Worm (Caenorhabditis elegans) whole organism, late embryonic: ENCODE results near the gene fbxc-27.

Experiments used
- C08G9.2 ChIP-seq: sonication (generic microtip); optimal IDR thresholded peaks from 2 replicates; lab custom pipeline; 2016; ENCODE audit warnings: mild to moderate bottlenecking, missing genetic modification characterization, moderate library complexity, missing compliant biosample characterization
- ahr-1 ChIP-seq: sonication (generic microtip); optimal IDR thresholded peaks from 2 replicates; lab custom pipeline; 2016; ENCODE audit warnings: missing genetic modification characterization, missing compliant biosample characterization
- ceh-14 ChIP-seq: sonication (generic microtip); optimal IDR thresholded peaks from 2 replicates; lab custom pipeline; 2016; ENCODE audit warnings: missing genotype, missing genetic modification characterization, missing compliant biosample characterization
- ceh-31 ChIP-seq: sonication (generic microtip); optimal IDR thresholded peaks from 2 replicates; lab custom pipeline; 2016; ENCODE audit warnings: missing genetic modification characterization, missing compliant biosample characterization
- dmd-4 ChIP-seq: sonication (generic microtip); optimal IDR thresholded peaks from 2 replicates; lab custom pipeline; 2016; ENCODE audit warnings: borderline replicate concordance, missing genetic modification characterization, missing compliant biosample characterization
- elt-2 ChIP-seq: sonication (generic microtip); optimal IDR thresholded peaks from 2 replicates; lab custom pipeline; 2016; ENCODE audit warnings: missing genetic modification reagents, missing genetic modification characterization, missing compliant biosample characterization
- hlh-30 ChIP-seq: sonication (generic microtip); optimal IDR thresholded peaks from 2 replicates; lab custom pipeline; 2017; ENCODE audit warnings: antibody characterized with exemption, missing genetic modification characterization, missing compliant biosample characterization; ENCODE audit not compliant: insufficient read depth
- nhr-11 ChIP-seq: fragments of 150-350 bp; optimal IDR thresholded peaks from 2 replicates; lab custom pipeline; 2014; ENCODE audit warnings: missing biosample characterization, missing genetic modification characterization
- npax-4 ChIP-seq: sonication (generic microtip); optimal IDR thresholded peaks from 2 replicates; lab custom pipeline; 2016; ENCODE audit warnings: missing genetic modification characterization, missing compliant biosample characterization
- pha-2 ChIP-seq: sonication (generic microtip); optimal IDR thresholded peaks from 2 replicates; lab custom pipeline; 2017; ENCODE audit warnings: mild to moderate bottlenecking, missing genetic modification characterization, missing compliant biosample characterization
- pha-4 ChIP-seq: fragments of 150-350 bp; optimal IDR thresholded peaks from 2 replicates; lab custom pipeline; 2018; ENCODE audit warnings: missing biosample characterization, missing genetic modification reagents, missing genetic modification characterization
- pqm-1 ChIP-seq: sonication (generic microtip); optimal IDR thresholded peaks from 2 replicates; lab custom pipeline; 2016; ENCODE audit warnings: missing genetic modification characterization, missing compliant biosample characterization
- sox-4 ChIP-seq: sonication (generic microtip); optimal IDR thresholded peaks from 2 replicates; lab custom pipeline; 2017; ENCODE audit warnings: mild to moderate bottlenecking, missing genetic modification characterization, inconsistent platforms, missing compliant biosample characterization
- unc-86 ChIP-seq: sonication (generic microtip); optimal IDR thresholded peaks from 2 replicates; lab custom pipeline; 2016; ENCODE audit warnings: missing genetic modification characterization, missing compliant biosample characterization

- TF ChIP-seq pha-4 (tag; lab: Kevin White, UChicago) (no peak), nhr-11 (tag; lab: Kevin White, UChicago) (no peak), elt-2 (tag; lab: Kevin White, UChicago) (peak; percentile 92), ceh-14 (tag; lab: Kevin White, UChicago) (no peak), dmd-4 (tag; lab: Kevin White, UChicago) (no peak), C08G9.2 (tag; lab: Kevin White, UChicago) (no peak), pha-2 (tag; lab: Kevin White, UChicago) (no peak), ahr-1 (no peak), unc-86 (tag; lab: Kevin White, UChicago) (no peak), npax-4 (no peak), sox-4 (tag; lab: Kevin White, UChicago) (no peak), pqm-1 (tag; lab: Kevin White, UChicago) (no peak), ceh-31 (tag; lab: Kevin White, UChicago) (no peak), hlh-30 (tag; lab: Kevin White, UChicago) (no peak)
These were observed 8.7 kb upstream of the fbxc-27 start, which contains the start of gene T07D3.9 for ce11 chrII:900720-901332.
